Fruit fly (Drosophila melanogaster) whole organism, embryonic: ENCODE measurements around the gene CG14153.

Experiments used
- Adf1 ChIP-seq: fragments of 200-800 bp; sonication (Bioruptor generic); IDR thresholded peaks from 2 replicates; pipeline ENCODE4 v1.3.6; 2022; ENCODE audit warnings: missing biosample characterization, missing genetic modification characterization
- Atf-2 ChIP-seq: fragments of 200-800 bp; sonication (Bioruptor generic); optimal IDR thresholded peaks from 2 replicates; lab custom pipeline; 2016; ENCODE audit warnings: missing biosample characterization, missing genetic modification characterization
- CG10274 ChIP-seq: fragments of 200-800 bp; sonication (Bioruptor generic); optimal IDR thresholded peaks from 3 replicates; lab custom pipeline; 2017; ENCODE audit warnings: missing biosample characterization, mild to moderate bottlenecking, missing genetic modification characterization
- CG10543 ChIP-seq: fragments of 200-800 bp; sonication (Bioruptor generic); optimal IDR thresholded peaks from 3 replicates; lab custom pipeline; 2017; ENCODE audit warnings: missing biosample characterization, mild to moderate bottlenecking, missing genetic modification characterization, moderate library complexity
- CG11085 ChIP-seq: fragments of 200-800 bp; sonication (Bioruptor generic); IDR thresholded peaks from 2 replicates; pipeline ENCODE4 v1.3.6; 2022; ENCODE audit warnings: missing biosample characterization, missing genetic modification characterization
- CG11696 ChIP-seq: fragments of 200-800 bp; sonication (Bioruptor generic); IDR thresholded peaks from 2 replicates; pipeline ENCODE4 v1.3.6; 2022; ENCODE audit warnings: missing biosample characterization, missing genetic modification characterization
- CG14965 ChIP-seq: fragments of 200-800 bp; sonication (Bioruptor generic); optimal IDR thresholded peaks from 2 replicates; lab custom pipeline; 2016; ENCODE audit warnings: missing biosample characterization, missing genetic modification characterization, borderline replicate concordance
- CG15011 ChIP-seq: fragments of 200-800 bp; sonication (Bioruptor generic); optimal IDR thresholded peaks from 3 replicates; lab custom pipeline; 2018; ENCODE audit warnings: missing biosample characterization, mild to moderate bottlenecking, missing genetic modification characterization
- CG16863 ChIP-seq: fragments of 200-800 bp; sonication (Bioruptor generic); optimal IDR thresholded peaks from 3 replicates; lab custom pipeline; 2016; ENCODE audit warnings: missing biosample characterization, missing genetic modification characterization
- CG17568 ChIP-seq: fragments of 200-800 bp; sonication (Bioruptor generic); optimal IDR thresholded peaks from 2 replicates; lab custom pipeline; 2018; ENCODE audit warnings: missing biosample characterization, mild to moderate bottlenecking, missing genetic modification characterization, moderate library complexity
- CG18619 ChIP-seq: fragments of 200-800 bp; sonication (Bioruptor generic); optimal IDR thresholded peaks from 3 replicates; lab custom pipeline; 2017; ENCODE audit warnings: missing biosample characterization, mild to moderate bottlenecking, missing genetic modification characterization
- CG2116 ChIP-seq: fragments of 200-800 bp; sonication (Bioruptor generic); optimal IDR thresholded peaks from 3 replicates; lab custom pipeline; 2018; ENCODE audit warnings: missing biosample characterization, mild to moderate bottlenecking, missing genetic modification characterization
- CG31365 ChIP-seq: fragments of 200-800 bp; sonication (Bioruptor generic); optimal IDR thresholded peaks from 2 replicates; lab custom pipeline; 2018; ENCODE audit warnings: missing biosample characterization, mild to moderate bottlenecking, missing genetic modification characterization
- CG3163 ChIP-seq: fragments of 200-800 bp; sonication (Bioruptor generic); optimal IDR thresholded peaks from 3 replicates; lab custom pipeline; 2016; ENCODE audit warnings: missing biosample characterization, missing genetic modification characterization
- CG32532 ChIP-seq: fragments of 200-800 bp; sonication (Bioruptor generic); IDR thresholded peaks from 2 replicates; pipeline ENCODE4 v1.3.6; 2022; ENCODE audit warnings: missing biosample characterization, missing genetic modification characterization
- CG3407 ChIP-seq: fragments of 200-800 bp; sonication (Bioruptor generic); optimal IDR thresholded peaks from 2 replicates; lab custom pipeline; 2018; ENCODE audit warnings: missing biosample characterization, mild to moderate bottlenecking, missing genetic modification characterization
- CG34376 ChIP-seq: fragments of 200-800 bp; sonication (Bioruptor generic); optimal IDR thresholded peaks from 2 replicates; lab custom pipeline; 2018; ENCODE audit warnings: missing biosample characterization, mild to moderate bottlenecking, missing genetic modification characterization
- CG3847 ChIP-seq: fragments of 200-800 bp; sonication (Bioruptor generic); IDR thresholded peaks from 2 replicates; pipeline ENCODE4 v1.3.6; 2022; ENCODE audit warnings: missing biosample characterization, missing genetic modification characterization
- CG4854 ChIP-seq: fragments of 200-800 bp; sonication (Bioruptor generic); optimal IDR thresholded peaks from 2 replicates; lab custom pipeline; 2016; ENCODE audit warnings: missing biosample characterization, missing genetic modification characterization, inconsistent platforms
- CG5953 ChIP-seq: fragments of 200-800 bp; sonication (Bioruptor generic); IDR thresholded peaks from 2 replicates; pipeline ENCODE4 v1.3.6; 2022; ENCODE audit warnings: missing biosample characterization, missing genetic modification characterization
- CG7928 ChIP-seq: fragments of 200-800 bp; sonication (Bioruptor generic); optimal IDR thresholded peaks from 2 replicates; lab custom pipeline; 2017; ENCODE audit warnings: missing biosample characterization, mild to moderate bottlenecking, missing genetic modification characterization
- CG8089 ChIP-seq: fragments of 200-800 bp; sonication (Bioruptor generic); optimal IDR thresholded peaks from 3 replicates; lab custom pipeline; 2016; ENCODE audit warnings: missing biosample characterization, missing genetic modification characterization
- CG9609 ChIP-seq: fragments of 200-800 bp; sonication (Bioruptor generic); optimal IDR thresholded peaks from 3 replicates; lab custom pipeline; 2016; ENCODE audit warnings: missing biosample characterization, missing genetic modification characterization
- CG9932 ChIP-seq: fragments of 200-800 bp; sonication (Bioruptor generic); IDR thresholded peaks from 2 replicates; pipeline ENCODE4 v1.3.6; 2022; ENCODE audit warnings: missing biosample characterization, missing genetic modification characterization
- CTCF ChIP-seq: fragments of 200-800 bp; sonication (Bioruptor generic); optimal IDR thresholded peaks from 2 replicates; lab custom pipeline; 2017; ENCODE audit warnings: missing biosample characterization, mild to moderate bottlenecking, missing genetic modification characterization, moderate library complexity
- CoRest ChIP-seq: fragments of 200-800 bp; sonication (Bioruptor generic); optimal IDR thresholded peaks from 3 replicates; lab custom pipeline; 2018; ENCODE audit warnings: missing biosample characterization, mild to moderate bottlenecking, missing genetic modification characterization, moderate library complexity
- Dbx ChIP-seq: fragments of 200-800 bp; sonication (Bioruptor generic); IDR thresholded peaks from 3 replicates; pipeline ENCODE4 v1.3.6; 2022; ENCODE audit warnings: missing biosample characterization, missing genetic modification characterization
- Doc3 ChIP-seq: fragments of 200-800 bp; sonication (Bioruptor generic); IDR thresholded peaks from 3 replicates; pipeline ENCODE4 v1.3.6; 2022; ENCODE audit warnings: missing biosample characterization, missing genetic modification characterization; ENCODE audit not compliant: partially characterized antibody
- Dp ChIP-seq: fragments of 200-800 bp; sonication (Bioruptor generic); optimal IDR thresholded peaks from 2 replicates; lab custom pipeline; 2018; ENCODE audit warnings: missing biosample characterization, mild to moderate bottlenecking, missing genetic modification characterization, moderate library complexity
- HLH3B ChIP-seq: fragments of 200-800 bp; sonication (Bioruptor generic); IDR thresholded peaks from 2 replicates; pipeline ENCODE4 v1.3.6; 2022; ENCODE audit warnings: missing biosample characterization, missing genetic modification characterization
- Hr3 ChIP-seq: fragments of 200-800 bp; sonication (Bioruptor generic); optimal IDR thresholded peaks from 3 replicates; lab custom pipeline; 2016; ENCODE audit warnings: missing biosample characterization, missing genetic modification characterization
- Jarid2 ChIP-seq: fragments of 200-800 bp; sonication (Bioruptor generic); optimal IDR thresholded peaks from 3 replicates; lab custom pipeline; 2017; ENCODE audit warnings: mild to moderate bottlenecking, missing biosample characterization, missing genetic modification reagents, missing genetic modification characterization
- MBD-R2 ChIP-seq: fragments of 200-800 bp; sonication (Bioruptor generic); IDR thresholded peaks from 2 replicates; pipeline ENCODE4 v1.3.6; 2022; ENCODE audit warnings: missing biosample characterization, missing genetic modification characterization
- MESR4 ChIP-seq: fragments of 200-800 bp; sonication (Bioruptor generic); optimal IDR thresholded peaks from 2 replicates; lab custom pipeline; 2018; ENCODE audit warnings: missing biosample characterization, mild to moderate bottlenecking, missing genetic modification characterization, moderate library complexity
- Myb ChIP-seq: fragments of 200-800 bp; sonication (Bioruptor generic); optimal IDR thresholded peaks from 2 replicates; lab custom pipeline; 2016; ENCODE audit warnings: missing biosample characterization, missing genetic modification characterization
- Optix ChIP-seq: fragments of 200-800 bp; sonication (Bioruptor generic); IDR thresholded peaks from 3 replicates; pipeline ENCODE4 v1.3.6; 2022; ENCODE audit warnings: missing biosample characterization, missing genetic modification characterization
- Ptx1 ChIP-seq: fragments of 200-800 bp; sonication (Bioruptor generic); IDR thresholded peaks from 2 replicates; pipeline ENCODE4 v1.3.6; 2022; ENCODE audit warnings: missing biosample characterization, missing genetic modification characterization
- Rx ChIP-seq: fragments of 200-800 bp; sonication (Bioruptor generic); IDR thresholded peaks from 2 replicates; pipeline ENCODE4 v1.3.6; 2022; ENCODE audit warnings: missing biosample characterization, missing genetic modification characterization
- Usf ChIP-seq: fragments of 200-800 bp; sonication (Bioruptor generic); optimal IDR thresholded peaks from 2 replicates; lab custom pipeline; 2017; ENCODE audit warnings: missing genotype, missing biosample characterization, missing genetic modification characterization
- crc ChIP-seq: fragments of 200-800 bp; sonication (Bioruptor generic); optimal IDR thresholded peaks from 2 replicates; lab custom pipeline; 2016; ENCODE audit warnings: missing biosample characterization, missing genetic modification characterization
- lilli ChIP-seq: fragments of 200-800 bp; sonication (Bioruptor generic); optimal IDR thresholded peaks from 3 replicates; lab custom pipeline; 2016; ENCODE audit warnings: missing biosample characterization, missing genetic modification characterization
- nau ChIP-seq: fragments of 200-800 bp; sonication (Bioruptor generic); optimal IDR thresholded peaks from 3 replicates; lab custom pipeline; 2017; ENCODE audit warnings: missing biosample characterization, mild to moderate bottlenecking, missing genetic modification characterization, missing genetic modification reagents
- nerfin-2 ChIP-seq: fragments of 200-800 bp; sonication (Bioruptor generic); IDR thresholded peaks from 2 replicates; pipeline ENCODE4 v1.3.6; 2022; ENCODE audit warnings: missing biosample characterization, missing genetic modification characterization; ENCODE audit not compliant: partially characterized antibody
- odd ChIP-seq: fragments of 200-800 bp; sonication (Bioruptor generic); optimal IDR thresholded peaks from 2 replicates; lab custom pipeline; 2017; ENCODE audit warnings: missing biosample characterization, mild to moderate bottlenecking, missing genetic modification characterization
- pita ChIP-seq: fragments of 200-800 bp; sonication (Bioruptor generic); optimal IDR thresholded peaks from 2 replicates; lab custom pipeline; 2017; ENCODE audit warnings: missing biosample characterization, mild to moderate bottlenecking, missing genetic modification characterization
- psq ChIP-seq: fragments of 200-800 bp; sonication (Bioruptor generic); optimal IDR thresholded peaks from 2 replicates; lab custom pipeline; 2017; ENCODE audit warnings: missing biosample characterization, missing genetic modification characterization
- pzg ChIP-seq: fragments of 200-800 bp; sonication (Bioruptor generic); optimal IDR thresholded peaks from 3 replicates; lab custom pipeline; 2018; ENCODE audit warnings: missing biosample characterization, mild to moderate bottlenecking, missing genetic modification characterization, moderate library complexity
- sob ChIP-seq: fragments of 200-800 bp; sonication (Bioruptor generic); IDR thresholded peaks from 2 replicates; pipeline ENCODE4 v1.3.6; 2022; ENCODE audit warnings: missing biosample characterization, missing genetic modification characterization
- sqz ChIP-seq: fragments of 200-800 bp; sonication (Bioruptor generic); optimal IDR thresholded peaks from 3 replicates; lab custom pipeline; 2018; ENCODE audit warnings: missing biosample characterization, mild to moderate bottlenecking, missing genetic modification characterization
- vnd ChIP-seq: fragments of 200-800 bp; sonication (Bioruptor generic); IDR thresholded peaks from 3 replicates; pipeline ENCODE4 v1.3.6; 2022; ENCODE audit warnings: missing biosample characterization, missing genetic modification characterization; ENCODE audit not compliant: partially characterized antibody
- zen2 ChIP-seq: fragments of 200-800 bp; sonication (Bioruptor generic); IDR thresholded peaks from 3 replicates; pipeline ENCODE4 v1.3.6; 2022; ENCODE audit warnings: missing biosample characterization, missing genetic modification characterization; ENCODE audit not compliant: partially characterized antibody

Gene CG14153

DNA sequence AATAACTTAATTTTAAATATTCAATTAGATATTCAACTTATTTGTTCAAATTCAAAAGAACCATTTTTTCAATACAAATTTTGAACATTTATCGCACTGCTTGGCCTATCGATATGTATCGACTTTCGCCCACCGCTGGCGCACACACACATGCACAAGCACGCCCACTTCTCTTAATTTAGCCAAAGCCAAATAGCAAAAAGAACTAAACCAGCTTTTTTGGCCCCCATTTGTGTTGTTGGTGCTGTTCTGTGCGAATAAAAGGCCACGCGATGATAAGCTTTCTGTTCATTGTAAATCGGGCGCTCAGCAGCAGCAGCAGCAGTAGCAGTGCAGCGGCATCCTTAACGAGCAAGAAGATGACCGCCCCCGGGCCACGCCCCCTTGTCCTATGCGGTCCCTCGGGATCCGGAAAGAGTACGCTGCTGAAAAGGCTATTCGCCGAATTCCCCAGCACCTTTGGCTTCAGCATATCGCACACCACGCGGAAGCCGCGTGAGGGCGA lies 47.6 kb downstream of the CG14153 start, which contains the start of gene CG11811 (continued):
- TF ChIP-seq CG18619 (no peak), CG10543 (GFP tag; lab: Kevin White, UChicago) (peak; percentile 22), nerfin-2 (GFP tag; lab: Robert Waterston, UW) (peak; percentile 68; the same call in 1 of the 2 replicates), zen2 (GFP tag; lab: Robert Waterston, UW) (peak; percentile 64; the same call in 1 of the 3 replicates), CG34376 (peak; percentile 66), psq (GFP tag; lab: Kevin White, UChicago) (no peak), CG9609 (no peak), CG31365 (tag; lab: Kevin White, UChicago) (peak; percentile 80), Usf (GFP tag; lab: Kevin White, UChicago) (no peak), CG17568 (no peak), odd (no peak), Dbx (GFP tag; lab: Robert Waterston, UW) (peak; percentile 28; the same call in 1 of the 3 replicates), Ptx1 (GFP tag; lab: Robert Waterston, UW) (no peak), pzg (GFP tag; lab: Kevin White, UChicago) (peak; percentile 62), crc (GFP tag; lab: Kevin White, UChicago) (no peak), CG4854 (peak; percentile 32), Atf-2 (GFP tag; lab: Kevin White, UChicago) (peak; percentile 3), CG7928 (GFP tag; lab: Kevin White, UChicago) (no peak), CG11696 (GFP tag; lab: Robert Waterston, UW) (no peak), CG3407 (GFP tag; lab: Kevin White, UChicago) (no peak), CG8089 (no peak), MBD-R2 (GFP tag; lab: Robert Waterston, UW) (peak; percentile 71), CG3847 (GFP tag; lab: Robert Waterston, UW) (no peak), Doc3 (GFP tag; lab: Robert Waterston, UW) (peak; percentile 74; the same call in 2 of the 3 replicates), pita (no peak), CG3163 (GFP tag; lab: Kevin White, UChicago) (peak; percentile 84), nau (GFP tag; lab: Kevin White, UChicago) (no peak), sqz (GFP tag; lab: Kevin White, UChicago) (peak; percentile 2), Hr3 (GFP tag; lab: Kevin White, UChicago) (no peak), CG11085 (GFP tag; lab: Robert Waterston, UW) (0 out of 2 replicates have a peak, but pooled peaks have one; percentile 6), Myb (peak; percentile 4), CG32532 (GFP tag; lab: Robert Waterston, UW) (0 out of 2 replicates have a peak, but pooled peaks have one; percentile 36), Optix (GFP tag; lab: Robert Waterston, UW) (no peak), CoRest (tag; lab: Kevin White, UChicago) (peak; percentile 17), HLH3B (no peak), Rx (GFP tag; lab: Robert Waterston, UW) (no peak), CG2116 (GFP tag; lab: Kevin White, UChicago) (peak; percentile 65), vnd (peak; percentile 60; the same call in 2 of the 3 replicates), Dp (GFP tag; lab: Kevin White, UChicago) (peak; percentile 63), Adf1 (peak; percentile 50; the same call in 1 of the 2 replicates), CG16863 (GFP tag; lab: Kevin White, UChicago) (no peak), CG5953 (no peak), lilli (GFP tag; lab: Kevin White, UChicago) (peak; percentile 29), MESR4 (peak; percentile 88), CG15011 (GFP tag; lab: Kevin White, UChicago) (no peak), Jarid2 (no peak), CTCF (no peak), CG9932 (GFP tag; lab: Robert Waterston, UW) (peak; percentile 51; the same call in 1 of the 2 replicates), CG14965 (GFP tag; lab: Kevin White, UChicago) (no peak), sob (GFP tag; lab: Robert Waterston, UW) (no peak), CG10274 (GFP tag; lab: Kevin White, UChicago) (no peak)
